Worm (Caenorhabditis elegans) whole organism, L3 larva: ENCODE measurements around the gene amt-2.

Source experiments
- ZK546.5 ChIP-seq: sonication (generic microtip); optimal IDR thresholded peaks from 2 replicates; lab custom pipeline; 2017; ENCODE audit warnings: missing biosample characterization, missing genetic modification characterization
- ceh-28 ChIP-seq: fragments of 150-350 bp; optimal IDR thresholded peaks from 2 replicates; lab custom pipeline; 2014; ENCODE audit warnings: missing biosample characterization, missing genetic modification reagents, missing genetic modification characterization
- egl-27 ChIP-seq: sonication (generic microtip); optimal IDR thresholded peaks from 4 replicates; lab custom pipeline; 2017; ENCODE audit warnings: missing biosample characterization, missing genetic modification reagents, missing genetic modification characterization
- fkh-2 ChIP-seq: fragments of 150-350 bp; optimal IDR thresholded peaks from 2 replicates; lab custom pipeline; 2014; ENCODE audit warnings: missing biosample characterization, missing genetic modification reagents, missing genetic modification characterization
- nhr-12 ChIP-seq: fragments of 150-350 bp; optimal IDR thresholded peaks from 2 replicates; lab custom pipeline; 2014; ENCODE audit warnings: missing biosample characterization, missing genetic modification characterization
- nhr-237 ChIP-seq: fragments of 150-350 bp; optimal IDR thresholded peaks from 2 replicates; lab custom pipeline; 2014; ENCODE audit warnings: missing biosample characterization, missing genetic modification characterization
- snpc-4 ChIP-seq: fragments of 150-350 bp; optimal IDR thresholded peaks from 2 replicates; lab custom pipeline; 2014; ENCODE audit warnings: missing biosample characterization, missing genetic modification characterization
- zag-1 ChIP-seq: fragments of 150-350 bp; optimal IDR thresholded peaks from 2 replicates; lab custom pipeline; 2014; ENCODE audit warnings: missing biosample characterization, missing genetic modification characterization
- ztf-11 ChIP-seq: fragments of 150-350 bp; optimal IDR thresholded peaks from 2 replicates; lab custom pipeline; 2014; ENCODE audit warnings: missing biosample characterization, missing genetic modification characterization
- ztf-4 ChIP-seq: fragments of 150-350 bp; optimal IDR thresholded peaks from 2 replicates; lab custom pipeline; 2014; ENCODE audit warnings: missing biosample characterization, missing genetic modification characterization

- TF ChIP-seq egl-27 (tag; lab: Kevin White, UChicago) (no peak), ztf-11 (tag; lab: Kevin White, UChicago) (no peak), zag-1 (tag; lab: Kevin White, UChicago) (no peak), nhr-237 (tag; lab: Kevin White, UChicago) (no peak), fkh-2 (tag; lab: Kevin White, UChicago) (no peak), ztf-4 (tag; lab: Kevin White, UChicago) (no peak), snpc-4 (tag; lab: Kevin White, UChicago) (no peak), nhr-12 (tag; lab: Kevin White, UChicago) (no peak), ZK546.5 (tag; lab: Kevin White, UChicago) (no peak), ceh-28 (tag; lab: Kevin White, UChicago) (no peak)
Measured at ce11 chrIV:13033516-13033915, 8.7 kb upstream of the amt-2 start.
